Worm (Caenorhabditis elegans) whole organism, L2 larva: ENCODE data around the gene F11A5.9.

Source experiments
- C34F6.9 ChIP-seq: fragments of 150-350 bp; optimal IDR thresholded peaks from 2 replicates; lab custom pipeline; 2014; ENCODE audit warnings: missing biosample characterization, missing genetic modification characterization
- F13H6.1 ChIP-seq: sonication (generic microtip); optimal IDR thresholded peaks from 2 replicates; lab custom pipeline; 2016; ENCODE audit warnings: missing genetic modification characterization, missing compliant biosample characterization
- R02D3.7 ChIP-seq: fragments of 150-350 bp; optimal IDR thresholded peaks from 2 replicates; lab custom pipeline; 2014; ENCODE audit warnings: missing biosample characterization, missing genetic modification characterization
- ZK546.5 ChIP-seq: sonication (generic microtip); optimal IDR thresholded peaks from 2 replicates; lab custom pipeline; 2017; ENCODE audit warnings: missing biosample characterization, missing genetic modification characterization
- alr-1 ChIP-seq: fragments of 150-350 bp; optimal IDR thresholded peaks from 2 replicates; lab custom pipeline; 2014; ENCODE audit warnings: missing biosample characterization, missing genetic modification characterization
- aly-2 ChIP-seq: fragments of 150-350 bp; optimal IDR thresholded peaks from 2 replicates; lab custom pipeline; 2014; ENCODE audit warnings: missing biosample characterization, missing genetic modification characterization
- ama-1 ChIP-seq: fragments of 150-350 bp; optimal IDR thresholded peaks from 2 replicates; lab custom pipeline; 2018; ENCODE audit warnings: inconsistent platforms
- blmp-1 ChIP-seq: sonication (generic microtip); optimal IDR thresholded peaks from 2 replicates; lab custom pipeline; 2017; ENCODE audit warnings: missing genetic modification characterization, mild to moderate bottlenecking, missing compliant biosample characterization, antibody characterized with exemption, moderate library complexity; ENCODE audit not compliant: insufficient read depth
- ceh-16 ChIP-seq: fragments of 150-350 bp; optimal IDR thresholded peaks from 2 replicates; lab custom pipeline; 2014; ENCODE audit warnings: missing biosample characterization, missing genetic modification characterization
- ceh-82 ChIP-seq: fragments of 150-350 bp; optimal IDR thresholded peaks from 2 replicates; lab custom pipeline; 2014; ENCODE audit warnings: missing biosample characterization, missing genetic modification characterization
- crh-2 ChIP-seq: sonication (generic microtip); optimal IDR thresholded peaks from 2 replicates; lab custom pipeline; 2017; ENCODE audit warnings: missing biosample characterization, missing genetic modification characterization
- dmd-4 ChIP-seq: sonication (generic microtip); optimal IDR thresholded peaks from 2 replicates; lab custom pipeline; 2017; ENCODE audit warnings: missing biosample characterization, missing genetic modification characterization
- elt-1 ChIP-seq: fragments of 150-350 bp; optimal IDR thresholded peaks from 2 replicates; lab custom pipeline; 2014; ENCODE audit warnings: missing biosample characterization, missing genetic modification characterization
- fos-1 ChIP-seq: fragments of 150-350 bp; optimal IDR thresholded peaks from 2 replicates; lab custom pipeline; 2014; ENCODE audit warnings: missing biosample characterization, missing genetic modification characterization
- lin-39 ChIP-seq: fragments of 150-350 bp; optimal IDR thresholded peaks from 2 replicates; lab custom pipeline; 2014; ENCODE audit warnings: missing biosample characterization, missing genetic modification reagents, missing genetic modification characterization
- lsy-2 ChIP-seq, 2 experiments: fragments of 150-350 bp in 1 of 2; sonication (generic microtip) in 1 of 2; optimal IDR thresholded peaks; 2 replicates each; lab custom pipeline; 2014 to 2017; ENCODE audit warnings: missing biosample characterization in 2 of 2, missing genetic modification characterization in 2 of 2
- mbf-1 ChIP-seq: sonication (generic microtip); optimal IDR thresholded peaks from 2 replicates; lab custom pipeline; 2017; ENCODE audit warnings: missing biosample characterization, missing genetic modification characterization
- mdl-1 ChIP-seq, 2 experiments: fragments of 150-350 bp in 1 of 2; sonication (generic microtip) in 1 of 2; optimal IDR thresholded peaks; 2 replicates each; lab custom pipeline; 2017; ENCODE audit warnings: missing biosample characterization in 2 of 2, missing genetic modification characterization in 2 of 2
- nhr-10 ChIP-seq: sonication (generic microtip); optimal IDR thresholded peaks from 2 replicates; lab custom pipeline; 2017; ENCODE audit warnings: missing biosample characterization, missing genetic modification characterization
- nhr-12 ChIP-seq: fragments of 150-350 bp; optimal IDR thresholded peaks from 2 replicates; lab custom pipeline; 2014; ENCODE audit warnings: missing biosample characterization, missing genetic modification characterization
- nhr-129 ChIP-seq: fragments of 150-350 bp; optimal IDR thresholded peaks from 2 replicates; lab custom pipeline; 2014; ENCODE audit warnings: missing biosample characterization, missing genetic modification characterization
- nhr-23 ChIP-seq: fragments of 150-350 bp; optimal IDR thresholded peaks from 2 replicates; lab custom pipeline; 2014; ENCODE audit warnings: missing biosample characterization, missing genetic modification reagents, missing genetic modification characterization
- nhr-237 ChIP-seq: fragments of 150-350 bp; optimal IDR thresholded peaks from 2 replicates; lab custom pipeline; 2014; ENCODE audit warnings: missing biosample characterization, missing genetic modification characterization
- nhr-25 ChIP-seq: fragments of 150-350 bp; sonication (generic microtip); optimal IDR thresholded peaks from 3 replicates; lab custom pipeline; 2014; ENCODE audit warnings: missing biosample characterization, missing genetic modification characterization
- nhr-6 ChIP-seq: fragments of 150-350 bp; optimal IDR thresholded peaks from 2 replicates; lab custom pipeline; 2014; ENCODE audit warnings: missing biosample characterization, missing genetic modification characterization
- nhr-77 ChIP-seq: fragments of 150-350 bp; optimal IDR thresholded peaks from 2 replicates; lab custom pipeline; 2014; ENCODE audit warnings: missing biosample characterization, missing genetic modification characterization
- sem-4 ChIP-seq: fragments of 150-350 bp; optimal IDR thresholded peaks from 2 replicates; lab custom pipeline; 2014; ENCODE audit warnings: missing biosample characterization, missing genetic modification reagents, missing genetic modification characterization
- sma-3 ChIP-seq: sonication (generic microtip); optimal IDR thresholded peaks from 2 replicates; lab custom pipeline; 2016; ENCODE audit warnings: missing genetic modification reagents, missing genetic modification characterization, missing compliant biosample characterization
- sma-9 ChIP-seq, 2 experiments: fragments of 150-350 bp in 1 of 2; sonication (generic microtip) in 1 of 2; optimal IDR thresholded peaks; 2 replicates each; lab custom pipeline; 2014 to 2016; ENCODE audit warnings: missing genetic modification characterization in 2 of 2, mild to moderate bottlenecking in 1 of 2, missing biosample characterization in 1 of 2, missing compliant biosample characterization in 1 of 2, missing genetic modification reagents in 1 of 2, moderate library complexity in 1 of 2
- zag-1 ChIP-seq: fragments of 150-350 bp; optimal IDR thresholded peaks from 2 replicates; lab custom pipeline; 2014; ENCODE audit warnings: missing biosample characterization, missing genetic modification characterization
- ztf-1 ChIP-seq: fragments of 200-800 bp; sonication (Bioruptor generic); conservative IDR thresholded peaks from 2 replicates; pipeline ENCODE4 v1.3.6; 2022; ENCODE audit warnings: missing genetic modification characterization, missing compliant biosample characterization

F11A5.9 gene

DNA sequence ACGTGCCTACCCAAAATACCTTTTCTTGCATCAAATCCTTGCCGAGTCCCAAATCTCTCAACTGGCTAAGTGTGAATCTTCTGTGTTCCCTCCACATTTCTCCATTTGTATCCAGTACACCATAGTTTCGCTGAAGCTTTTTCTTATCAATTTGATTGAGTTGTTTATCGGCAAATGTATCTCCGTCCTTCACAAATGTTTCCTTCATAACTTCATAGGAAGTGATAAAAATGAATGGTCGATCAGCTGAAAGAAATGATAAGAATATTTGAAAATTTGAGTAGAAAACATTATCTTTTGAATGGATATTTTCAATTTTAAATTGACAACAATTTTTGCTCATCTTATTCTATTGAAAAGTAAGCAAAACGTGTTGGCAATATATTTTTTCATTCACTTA, 39.5 kb upstream of the F11A5.9 start:
- TF ChIP-seq ztf-1 (GFP tag; lab: Robert Waterston, UW) (no peak), mdl-1 (tag; optimal IDR thresholded peaks at IDR 0.05; lab: Kevin White, UChicago) (no peak), aly-2 (no peak), sma-3 (GFP tag; lab: Kevin White, UChicago) (no peak), fos-1 (tag; lab: Kevin White, UChicago) (peak; percentile 65)

- TF ChIP-seq sem-4 (tag; lab: Kevin White, UChicago) (no peak), aly-2 (no peak), nhr-12 (tag; lab: Kevin White, UChicago) (no peak), C34F6.9 (no peak), fos-1 (tag; lab: Kevin White, UChicago) (no peak), ama-1 (lab: Kevin White, UChicago) (no peak), nhr-237 (tag; lab: Kevin White, UChicago) (no peak)
Measured at ce11 chrV:16175757-16176156, 38.9 kb upstream of the F11A5.9 start, which contains the start of gene cyp-33D1. Gene cyp-33D1, minus strand, starts transcription at chrV:16175857.

DNA sequence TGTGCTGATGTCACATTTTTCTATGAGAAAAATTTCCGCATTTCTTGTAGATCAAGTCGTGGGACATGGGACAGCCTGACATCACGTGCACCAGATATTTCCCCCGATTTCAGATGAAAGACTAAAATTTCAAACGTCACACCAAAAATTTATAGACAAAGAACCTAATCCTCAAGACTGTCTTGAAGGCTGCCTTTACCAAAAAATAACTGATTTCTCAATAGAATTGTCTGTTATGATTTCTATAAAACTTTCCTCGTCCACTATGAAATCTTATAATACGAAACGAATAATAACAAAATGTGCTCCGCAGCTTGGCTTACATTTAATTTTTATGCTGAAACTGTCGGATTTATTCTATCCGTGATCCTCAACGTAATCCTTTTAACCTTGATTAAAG, 34.3 kb upstream of the F11A5.9 start, which contains the start of gene str-106:
Gene str-106 (plus strand): TSS at position 301 of the 400 bp plus-strand sequence.
- TF ChIP-seq fos-1 (tag; lab: Kevin White, UChicago) (no peak), F13H6.1 (tag; lab: Kevin White, UChicago) (no peak), nhr-129 (tag; lab: Kevin White, UChicago) (no peak), elt-1 (no peak), ztf-1 (GFP tag; lab: Robert Waterston, UW) (no peak), nhr-6 (tag; lab: Kevin White, UChicago) (no peak), ceh-16 (tag; lab: Kevin White, UChicago) (no peak), lin-39 (no peak), nhr-23 (tag; lab: Kevin White, UChicago) (no peak), alr-1 (tag; lab: Kevin White, UChicago) (no peak), ZK546.5 (tag; lab: Kevin White, UChicago) (no peak), zag-1 (tag; lab: Kevin White, UChicago) (no peak), ceh-82 (tag; lab: Kevin White, UChicago) (no peak), mbf-1 (no peak), crh-2 (no peak), nhr-77 (no peak)

DNA sequence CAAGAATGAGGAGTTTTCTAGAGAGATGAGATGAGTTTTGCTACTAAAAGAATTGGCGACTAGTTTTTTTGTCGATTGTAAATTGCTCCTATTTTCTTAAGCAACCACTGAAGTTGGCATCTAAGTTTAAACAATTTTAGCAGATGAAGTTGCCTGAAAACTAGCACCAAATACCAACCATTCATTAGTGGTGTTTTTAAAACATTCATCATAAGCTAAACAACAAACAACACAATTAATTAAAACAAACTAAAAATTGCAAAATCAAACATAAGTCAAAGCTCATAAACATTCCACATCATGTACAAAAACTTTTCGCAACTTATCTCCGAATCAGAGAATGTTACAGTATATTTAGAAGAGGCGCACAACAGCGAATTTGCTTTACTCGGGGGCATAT, 32.6 kb upstream of the F11A5.9 start, which contains the start of gene srz-13:
Gene srz-13 (plus strand): TSS at position 301 of the 400 bp plus-strand sequence.
- no peak for TF ChIP-seq sma-9 (GFP tag; optimal IDR thresholded peaks at IDR 0.05; lab: Kevin White, UChicago)
- TF ChIP-seq sma-9 (tag; optimal IDR thresholded peaks at IDR 0.05; lab: Kevin White, UChicago), result no peak
- no peak for TF ChIP-seq nhr-77
- TF ChIP-seq, all 48 proteins: peak for 0

DNA sequence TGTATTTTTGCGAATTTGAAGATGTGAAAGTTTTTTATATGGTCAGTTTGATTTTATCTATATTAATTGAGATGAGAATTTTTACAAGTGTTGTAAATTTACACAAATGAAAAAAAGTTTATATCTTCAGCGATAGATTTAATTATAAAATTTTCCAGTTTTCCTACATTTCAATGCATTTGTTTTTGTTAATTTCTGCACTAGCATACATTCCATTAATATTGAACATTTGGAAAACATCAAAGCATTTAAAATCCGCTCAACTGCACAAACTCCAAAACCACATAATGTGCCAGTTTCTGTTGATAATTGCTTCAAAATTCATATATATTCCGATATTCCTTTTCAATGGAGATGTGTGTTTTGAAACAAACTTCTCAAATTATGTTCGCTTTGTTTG, 31.8 kb upstream of the F11A5.9 start, which contains the start of gene srh-277:
Gene srh-277 (plus strand): TSS at position 301 of the 400 bp plus-strand sequence.
- TF ChIP-seq zag-1 (tag; lab: Kevin White, UChicago), result no peak
- no peak for TF ChIP-seq F13H6.1 (tag; lab: Kevin White, UChicago)
- no peak for TF ChIP-seq ama-1 (lab: Kevin White, UChicago)
- TF ChIP-seq dmd-4 (tag; lab: Kevin White, UChicago), result no peak
- no peak for TF ChIP-seq lsy-2 (tag; optimal IDR thresholded peaks at IDR 0.05; lab: Kevin White, UChicago)
- TF ChIP-seq blmp-1 (tag; lab: Kevin White, UChicago), result no peak

- TF ChIP-seq R02D3.7 (tag; lab: Kevin White, UChicago), result no peak
- TF ChIP-seq nhr-6 (tag; lab: Kevin White, UChicago), result no peak
Measured at ce11 chrV:16183357-16183756, 31.3 kb upstream of the F11A5.9 start, which contains the start of gene srz-14. Gene srz-14, plus strand, starts transcription at chrV:16183657.

- TF ChIP-seq nhr-25 (tag; lab: Kevin White, UChicago) (no peak), nhr-10 (tag; lab: Kevin White, UChicago) (no peak), fos-1 (tag; lab: Kevin White, UChicago) (no peak)
Measured at ce11 chrV:16190485-16190884, 24.2 kb upstream of the F11A5.9 start, which contains the start of gene srh-281. Gene srh-281, plus strand, starts transcription at chrV:16190785.
